Fruit fly (Drosophila melanogaster): ENCODE measurements around the gene CG3552.

CG3552 gene

dm6 chr3L:9410754-9411423 is 45.2 kb upstream of the CG3552 start, which contains the start of the genes CG4022 and Cpsf5 (continued):
- TF ChIP-seq CG1602 (GFP tag; optimal IDR thresholded peaks at IDR 0.05) (peak; percentile 73), MESR4 (GFP tag; optimal IDR thresholded peaks at IDR 0.05) (peak; percentile 50), bowl (GFP tag; IDR thresholded peaks at IDR 0.05) (0 out of 2 replicates have a peak, but pooled peaks have one; percentile 13), ato (GFP tag; IDR thresholded peaks at IDR 0.05; ENCODE audit: partially characterized antibody) (no peak), Rfx (GFP tag; IDR thresholded peaks at IDR 0.05) (peak; percentile 88), CG5245 (GFP tag; optimal IDR thresholded peaks at IDR 0.05) (peak; percentile 65), HLHmδ (GFP tag; optimal IDR thresholded peaks at IDR 0.05) (no peak), CG12391 (tag; optimal IDR thresholded peaks at IDR 0.05) (peak; percentile 95), Lim3 (GFP tag; IDR thresholded peaks at IDR 0.05) (no peak), da (GFP tag; optimal IDR thresholded peaks at IDR 0.05) (peak; percentile 21), NC2α (GFP tag; optimal IDR thresholded peaks at IDR 0.05) (no peak), sima (GFP tag; optimal IDR thresholded peaks at IDR 0.05) (no peak), CG9876 (GFP tag; optimal IDR thresholded peaks at IDR 0.05) (no peak), odd (GFP tag; optimal IDR thresholded peaks at IDR 0.05) (peak; percentile 57), CG12104 (GFP tag; optimal IDR thresholded peaks at IDR 0.05) (peak; percentile 85), CG12219 (GFP tag; optimal IDR thresholded peaks at IDR 0.05) (peak; percentile 69), br (optimal IDR thresholded peaks at IDR 0.05) (no peak), stc (GFP tag; IDR thresholded peaks at IDR 0.05) (peak; percentile 78), ac (GFP tag; optimal IDR thresholded peaks at IDR 0.05) (peak; percentile 20), corto (GFP tag; optimal IDR thresholded peaks at IDR 0.05) (no peak), Optix (GFP tag; IDR thresholded peaks at IDR 0.05) (no peak; the same call in 1 of the 3 replicates), CG1792 (GFP tag; optimal IDR thresholded peaks at IDR 0.05) (peak; percentile 55), cato (GFP tag; optimal IDR thresholded peaks at IDR 0.05; ENCODE audit: borderline replicate concordance) (peak; percentile 54), CG13424 (tag; optimal IDR thresholded peaks at IDR 0.05) (peak; percentile 92), CG4282 (GFP tag; optimal IDR thresholded peaks at IDR 0.05) (no peak), CG10565 (GFP tag; optimal IDR thresholded peaks at IDR 0.05) (no peak), trem (tag; optimal IDR thresholded peaks at IDR 0.05) (peak; percentile 85), CG2116 (GFP tag; optimal IDR thresholded peaks at IDR 0.05) (peak; percentile 83), zen (tag; optimal IDR thresholded peaks at IDR 0.05) (peak; percentile 86), lov (optimal IDR thresholded peaks at IDR 0.05) (no peak), lov (GFP tag; IDR thresholded peaks at IDR 0.05) (peak; percentile 71; the same call in 2 of the 3 replicates), CG17385 (GFP tag; optimal IDR thresholded peaks at IDR 0.05) (peak; percentile 81), CG4404 (GFP tag; IDR thresholded peaks at IDR 0.05) (peak; percentile 76), Fer2 (tag; optimal IDR thresholded peaks at IDR 0.05) (peak; percentile 67), pho (GFP tag; optimal IDR thresholded peaks at IDR 0.05) (peak; percentile 67), pnt (GFP tag; optimal IDR thresholded peaks at IDR 0.05) (peak; percentile 51), B-H2 (GFP tag; optimal IDR thresholded peaks at IDR 0.05) (peak; percentile 89), run (tag; optimal IDR thresholded peaks at IDR 0.05) (peak; percentile 54), CG33213 (GFP tag; optimal IDR thresholded peaks at IDR 0.05) (peak; percentile 52), D19A (tag; optimal IDR thresholded peaks at IDR 0.05) (peak; percentile 52), oc (tag; optimal IDR thresholded peaks at IDR 0.05) (peak; percentile 63), emc (GFP tag; optimal IDR thresholded peaks at IDR 0.05) (peak; percentile 27), croc (GFP tag; conservative IDR thresholded peaks at IDR 0.05) (peak; percentile 73), rib (GFP tag; IDR thresholded peaks at IDR 0.05) (peak; percentile 89; the same call in 1 of the 2 replicates), CG14667 (GFP tag; IDR thresholded peaks at IDR 0.05) (peak; percentile 68), peb (GFP tag; IDR thresholded peaks at IDR 0.05) (peak; percentile 73), CG2202 (tag; optimal IDR thresholded peaks at IDR 0.05) (peak; percentile 69), PHDP (tag; optimal IDR thresholded peaks at IDR 0.05) (peak; percentile 87), knrl (GFP tag; IDR thresholded peaks at IDR 0.05; ENCODE audit: partially characterized antibody) (peak; percentile 61), cg (GFP tag; optimal IDR thresholded peaks at IDR 0.05) (no peak), pum (GFP tag; optimal IDR thresholded peaks at IDR 0.05) (peak; percentile 61)

All from whole organism, embryonic.